Fruit fly (Drosophila melanogaster) whole organism, adult: ENCODE measurements around the gene Ubr1.

Experiments used
- CG12768 ChIP-seq: fragments of 200-800 bp; sonication (Bioruptor generic); optimal IDR thresholded peaks from 2 replicates; lab custom pipeline; 2017; ENCODE audit warnings: missing biosample characterization, missing genetic modification characterization, mild to moderate bottlenecking, moderate library complexity, missing genetic modification reagents
- bab1 ChIP-seq: fragments of 200-800 bp; sonication (Bioruptor generic); optimal IDR thresholded peaks from 3 replicates; lab custom pipeline; 2019; ENCODE audit warnings: missing biosample characterization, mild to moderate bottlenecking, missing genetic modification characterization, moderate library complexity
- toe ChIP-seq: fragments of 200-800 bp; sonication (Bioruptor generic); optimal IDR thresholded peaks from 2 replicates; lab custom pipeline; 2016; ENCODE audit warnings: missing biosample characterization, missing genetic modification characterization

dm6 chrX:16922626-16923025 is 45.9 kb downstream of the Ubr1 start:
- TF ChIP-seq toe (GFP tag; lab: Kevin White, UChicago) = no peak
- TF ChIP-seq CG12768 (GFP tag; lab: Kevin White, UChicago) = no peak
- TF ChIP-seq bab1 (GFP tag; lab: Kevin White, UChicago) = no peak
